Fruit fly (Drosophila melanogaster): ENCODE results near the gene CG12608.

DNA sequence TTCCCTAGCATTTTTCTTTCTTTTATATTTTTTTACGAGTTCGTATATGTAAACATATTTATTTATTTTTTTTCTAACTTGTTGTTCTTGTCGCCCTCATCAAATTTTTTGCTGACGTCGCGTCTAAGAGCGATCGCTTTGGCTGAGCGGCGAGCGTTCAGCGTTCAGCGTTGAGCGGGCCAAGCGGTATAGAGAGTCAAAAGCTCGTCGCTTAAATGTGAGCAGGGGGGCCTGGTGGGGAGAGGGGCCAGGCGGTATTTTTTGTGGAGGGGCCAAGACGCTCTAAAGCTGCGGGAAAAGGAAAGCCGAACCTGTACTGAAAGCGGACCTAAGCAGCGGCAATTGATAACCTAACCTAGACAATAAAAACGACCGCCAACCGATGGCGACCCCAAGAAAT, 43.2 kb downstream of the CG12608 start:
- TF ChIP-seq tj (GFP tag; optimal IDR thresholded peaks at IDR 0.05) (peak; percentile 97), cnc (optimal IDR thresholded peaks at IDR 0.05) (no peak), kay (GFP tag; ENCODE audit: borderline replicate concordance) (no peak), bab1 (GFP tag; optimal IDR thresholded peaks at IDR 0.05) (no peak), Hr96 (GFP tag; optimal IDR thresholded peaks at IDR 0.05) (no peak), CG7101 (tag; optimal IDR thresholded peaks at IDR 0.05) (peak; percentile 32), CG11617 (GFP tag; optimal IDR thresholded peaks at IDR 0.05) (no peak), Crg-1 (GFP tag; optimal IDR thresholded peaks at IDR 0.05) (no peak), ovo (GFP tag; optimal IDR thresholded peaks at IDR 0.05) (no peak), CG14711 (tag; optimal IDR thresholded peaks at IDR 0.05) (peak; percentile 22), Clk (GFP tag; optimal IDR thresholded peaks at IDR 0.05) (no peak), CG5204 (GFP tag; optimal IDR thresholded peaks at IDR 0.05) (no peak)

All from whole organism, adult.